Worm (Caenorhabditis elegans) whole organism, young adult: ENCODE data around the gene T24C2.5.

Source experiments
- C17E4.6 ChIP-seq: fragments of 200-800 bp; sonication (Bioruptor generic); IDR thresholded peaks from 2 replicates; pipeline ENCODE4 v1.3.6; 2022; ENCODE audit warnings: missing genetic modification reagents, missing genetic modification characterization, missing compliant biosample characterization
- F37B4.10 ChIP-seq: fragments of 200-800 bp; sonication (Bioruptor generic); IDR thresholded peaks from 2 replicates; pipeline ENCODE4 v1.3.6; 2022; ENCODE audit warnings: missing genetic modification characterization, missing compliant biosample characterization
- K11D2.4 ChIP-seq: fragments of 200-800 bp; sonication (Bioruptor generic); IDR thresholded peaks from 2 replicates; pipeline ENCODE4 v1.3.6; 2022; ENCODE audit warnings: missing genetic modification reagents, missing genetic modification characterization, missing compliant biosample characterization
- K12H6.12 ChIP-seq: fragments of 200-800 bp; sonication (Bioruptor generic); optimal IDR thresholded peaks from 2 replicates; lab custom pipeline; 2018; ENCODE audit warnings: mild to moderate bottlenecking, missing genetic modification characterization, missing compliant biosample characterization
- Y67H2A.10 ChIP-seq: fragments of 200-800 bp; sonication (Bioruptor generic); conservative IDR thresholded peaks from 2 replicates; pipeline ENCODE4 v1.3.6; 2022; ENCODE audit warnings: missing genetic modification reagents, missing genetic modification characterization, missing compliant biosample characterization
- ZK185.1 ChIP-seq: sonication (generic microtip); optimal IDR thresholded peaks from 2 replicates; lab custom pipeline; 2016; ENCODE audit warnings: mild to moderate bottlenecking, missing genetic modification characterization, missing compliant biosample characterization; ENCODE audit not compliant: poor library complexity, severe bottlenecking
- akir-1 ChIP-seq: fragments of 200-800 bp; sonication (Bioruptor generic); optimal IDR thresholded peaks from 2 replicates; lab custom pipeline; 2018; ENCODE audit warnings: mild to moderate bottlenecking, missing genetic modification characterization, moderate library complexity, missing compliant biosample characterization
- atf-7 ChIP-seq: sonication (generic microtip); optimal IDR thresholded peaks from 2 replicates; lab custom pipeline; 2017; ENCODE audit warnings: mild to moderate bottlenecking, missing genetic modification characterization, missing compliant biosample characterization
- attf-6 ChIP-seq: fragments of 200-800 bp; sonication (Bioruptor generic); IDR thresholded peaks from 2 replicates; pipeline ENCODE4 v1.3.6; 2022; ENCODE audit warnings: missing genetic modification reagents, missing genetic modification characterization, missing compliant biosample characterization
- bed-2 ChIP-seq: fragments of 200-800 bp; sonication (Bioruptor generic); IDR thresholded peaks from 2 replicates; pipeline ENCODE4 v1.3.6; 2022; ENCODE audit warnings: missing genetic modification reagents, missing genetic modification characterization, missing compliant biosample characterization
- ccch-3 ChIP-seq: fragments of 200-800 bp; sonication (Bioruptor generic); optimal IDR thresholded peaks from 2 replicates; lab custom pipeline; 2018; ENCODE audit warnings: mild to moderate bottlenecking, missing genetic modification characterization, missing compliant biosample characterization
- cebp-1 ChIP-seq, 2 experiments: fragments of 200-800 bp in 1 of 2; sonication (Bioruptor generic) in 1 of 2; sonication (generic microtip) in 1 of 2; IDR thresholded peaks in 1 of 2; optimal IDR thresholded peaks in 1 of 2; 2 replicates each; pipeline versions ENCODE4 v1.3.6 to Lab custom; 2017 to 2022; ENCODE audit warnings: missing compliant biosample characterization in 2 of 2, missing genetic modification characterization in 2 of 2, mild to moderate bottlenecking in 1 of 2, missing genetic modification reagents in 1 of 2, moderate library complexity in 1 of 2
- ceh-27 ChIP-seq: fragments of 200-800 bp; sonication (Bioruptor generic); optimal IDR thresholded peaks from 2 replicates; lab custom pipeline; 2018; ENCODE audit warnings: mild to moderate bottlenecking, missing genetic modification characterization, moderate library complexity, missing compliant biosample characterization
- chd-7 ChIP-seq: sonication (generic microtip); optimal IDR thresholded peaks from 2 replicates; lab custom pipeline; 2016; ENCODE audit warnings: mild to moderate bottlenecking, missing genetic modification characterization, moderate library complexity, missing compliant biosample characterization
- die-1 ChIP-seq: sonication (generic microtip); optimal IDR thresholded peaks from 2 replicates; lab custom pipeline; 2016; ENCODE audit warnings: missing genotype, mild to moderate bottlenecking, missing genetic modification characterization, missing compliant biosample characterization
- dox-1 ChIP-seq: fragments of 200-800 bp; sonication (Bioruptor generic); IDR thresholded peaks from 2 replicates; pipeline ENCODE4 v1.3.6; 2022; ENCODE audit warnings: missing genetic modification reagents, missing genetic modification characterization, missing compliant biosample characterization
- egl-18 ChIP-seq: fragments of 200-800 bp; sonication (Bioruptor generic); IDR thresholded peaks from 2 replicates; pipeline ENCODE4 v1.3.6; 2022; ENCODE audit warnings: missing genetic modification reagents, missing genetic modification characterization, missing compliant biosample characterization
- egrh-3 ChIP-seq: fragments of 200-800 bp; sonication (Bioruptor generic); IDR thresholded peaks from 2 replicates; pipeline ENCODE4 v1.3.6; 2022; ENCODE audit warnings: missing genetic modification reagents, missing genetic modification characterization, missing compliant biosample characterization
- ekl-4 ChIP-seq: fragments of 200-800 bp; sonication (Bioruptor generic); IDR thresholded peaks from 2 replicates; pipeline ENCODE4 v1.3.6; 2022; ENCODE audit warnings: missing genetic modification reagents, missing genetic modification characterization, missing compliant biosample characterization
- ets-4 ChIP-seq: fragments of 200-800 bp; sonication (Bioruptor generic); optimal IDR thresholded peaks from 2 replicates; lab custom pipeline; 2018; ENCODE audit warnings: mild to moderate bottlenecking, missing genetic modification characterization, missing compliant biosample characterization
- lag-1 ChIP-seq: fragments of 200-800 bp; sonication (Bioruptor generic); IDR thresholded peaks from 2 replicates; pipeline ENCODE4 v1.3.6; 2022; ENCODE audit warnings: missing genetic modification reagents, missing genetic modification characterization, missing compliant biosample characterization
- lin-26 ChIP-seq: fragments of 200-800 bp; sonication (Bioruptor generic); IDR thresholded peaks from 2 replicates; pipeline ENCODE4 v1.3.6; 2022; ENCODE audit warnings: missing genetic modification reagents, missing genetic modification characterization, missing compliant biosample characterization
- lin-35 ChIP-seq, 3 experiments: fragments of 150-350 bp in 2 of 3; sonication (generic microtip) in 1 of 3; optimal IDR thresholded peaks; 2 replicates each; lab custom pipeline; 2014 to 2018; ENCODE audit warnings: missing biosample characterization in 3 of 3, missing genetic modification characterization in 3 of 3, missing genetic modification reagents in 3 of 3
- lin-40 ChIP-seq: sonication (generic microtip); optimal IDR thresholded peaks from 2 replicates; lab custom pipeline; 2016; ENCODE audit warnings: missing genetic modification characterization, mild to moderate bottlenecking, missing compliant biosample characterization, missing genotype, missing genetic modification reagents
- lin-54 ChIP-seq: fragments of 200-800 bp; sonication (Bioruptor generic); optimal IDR thresholded peaks from 2 replicates; lab custom pipeline; 2018; ENCODE audit warnings: mild to moderate bottlenecking, missing genetic modification characterization, missing compliant biosample characterization
- madf-10 ChIP-seq: sonication (generic microtip); optimal IDR thresholded peaks from 2 replicates; lab custom pipeline; 2016; ENCODE audit warnings: mild to moderate bottlenecking, missing genetic modification characterization, missing compliant biosample characterization
- madf-8 ChIP-seq: fragments of 200-800 bp; sonication (Bioruptor generic); conservative IDR thresholded peaks from 2 replicates; pipeline ENCODE4 v1.3.6; 2022; ENCODE audit warnings: missing genetic modification reagents, missing genetic modification characterization, missing compliant biosample characterization
- mcd-1 ChIP-seq: fragments of 200-800 bp; sonication (Bioruptor generic); IDR thresholded peaks from 2 replicates; pipeline ENCODE4 v1.3.6; 2022; ENCODE audit warnings: missing genetic modification reagents, missing genetic modification characterization, missing compliant biosample characterization
- mxl-1 ChIP-seq: sonication (generic microtip); optimal IDR thresholded peaks from 2 replicates; lab custom pipeline; 2016; ENCODE audit warnings: missing genetic modification characterization, missing compliant biosample characterization
- nhr-27 ChIP-seq: fragments of 200-800 bp; sonication (Bioruptor generic); optimal IDR thresholded peaks from 2 replicates; lab custom pipeline; 2018; ENCODE audit warnings: mild to moderate bottlenecking, missing genetic modification characterization, moderate library complexity, missing compliant biosample characterization
- nhr-80 ChIP-seq: sonication (generic microtip); optimal IDR thresholded peaks from 2 replicates; lab custom pipeline; 2016; ENCODE audit warnings: missing genetic modification characterization, missing compliant biosample characterization
- pbrm-1 ChIP-seq: fragments of 200-800 bp; sonication (Bioruptor generic); IDR thresholded peaks from 2 replicates; pipeline ENCODE4 v1.3.6; 2022; ENCODE audit warnings: missing genetic modification reagents, missing genetic modification characterization, missing compliant biosample characterization
- rcor-1 ChIP-seq: fragments of 200-800 bp; sonication (Bioruptor generic); IDR thresholded peaks from 2 replicates; pipeline ENCODE4 v1.3.6; 2022; ENCODE audit warnings: missing genetic modification reagents, missing genetic modification characterization, missing compliant biosample characterization
- snpc-1.3 ChIP-seq: sonication (generic microtip); optimal IDR thresholded peaks from 2 replicates; lab custom pipeline; 2017; ENCODE audit warnings: missing genetic modification characterization, mild to moderate bottlenecking, missing compliant biosample characterization, antibody characterized with exemption, moderate library complexity, missing genotype, missing genetic modification reagents; ENCODE audit not compliant: insufficient read depth
- somi-1 ChIP-seq: fragments of 200-800 bp; sonication (Bioruptor generic); optimal IDR thresholded peaks from 2 replicates; lab custom pipeline; 2018; ENCODE audit warnings: mild to moderate bottlenecking, missing genetic modification characterization, missing compliant biosample characterization
- unc-130 ChIP-seq: sonication (generic microtip); optimal IDR thresholded peaks from 2 replicates; lab custom pipeline; 2016; ENCODE audit warnings: missing genetic modification reagents, missing genetic modification characterization, missing compliant biosample characterization
- zfh-2 ChIP-seq: fragments of 200-800 bp; sonication (Bioruptor generic); conservative IDR thresholded peaks from 2 replicates; pipeline ENCODE4 v1.3.6; 2022; ENCODE audit warnings: missing genetic modification reagents, missing genetic modification characterization, missing compliant biosample characterization

Gene T24C2.5

ce11 chrX:14561416-14561973 lies 27.3 kb downstream of the T24C2.5 start (continued):
- no peak for TF ChIP-seq Y67H2A.10
- TF ChIP-seq akir-1: no peak
- TF ChIP-seq madf-8: no peak
- TF ChIP-seq mxl-1 (tag; lab: Kevin White, UChicago): no peak
- peak; percentile 14; the same call in 1 of the 2 replicates for TF ChIP-seq lin-26 (GFP tag; lab: Robert Waterston, UW)
- no peak for TF ChIP-seq lag-1
- no peak for TF ChIP-seq die-1 (tag; lab: Kevin White, UChicago)
- no peak for TF ChIP-seq nhr-27 (tag; lab: Kevin White, UChicago)
- no peak for TF ChIP-seq C17E4.6 (GFP tag; lab: Robert Waterston, UW)
- TF ChIP-seq dox-1 (GFP tag; lab: Robert Waterston, UW): peak; percentile 64
- TF ChIP-seq ekl-4: peak; percentile 14; the same call in 1 of the 2 replicates
- no peak for TF ChIP-seq ZK185.1 (tag; lab: Kevin White, UChicago)
- no peak for TF ChIP-seq F37B4.10 (GFP tag; lab: Robert Waterston, UW)
- TF ChIP-seq snpc-1.3 (tag; lab: Kevin White, UChicago): no peak
- peak; percentile 65 for TF ChIP-seq somi-1 (GFP tag; lab: Kevin White, UChicago)
- TF ChIP-seq ets-4 (GFP tag; lab: Kevin White, UChicago): no peak
- TF ChIP-seq zfh-2: peak; percentile 78
- TF ChIP-seq attf-6 (GFP tag; lab: Robert Waterston, UW): no peak
- TF ChIP-seq bed-2 (GFP tag; lab: Robert Waterston, UW): no peak
- TF ChIP-seq lin-54: no peak

- TF ChIP-seq cebp-1 (GFP tag; IDR thresholded peaks at IDR 0.05; lab: Robert Waterston, UW): 0 out of 2 replicates have a peak, but pooled peaks have one; percentile 9
- TF ChIP-seq cebp-1 (tag; optimal IDR thresholded peaks at IDR 0.05; lab: Kevin White, UChicago): no peak
- TF ChIP-seq egl-18 (GFP tag; lab: Robert Waterston, UW): 0 out of 2 replicates have a peak, but pooled peaks have one; percentile 10
- peak; percentile 90 for TF ChIP-seq atf-7 (tag; lab: Kevin White, UChicago)
- peak; percentile 58 for TF ChIP-seq chd-7 (tag; lab: Kevin White, UChicago)
- peak; percentile 48; the same call in 1 of the 2 replicates for TF ChIP-seq ekl-4
- TF ChIP-seq rcor-1 (GFP tag; lab: Robert Waterston, UW): no peak
- peak in 1 of 3 experiments; percentile 63 for TF ChIP-seq lin-35 (GFP tag; optimal IDR thresholded peaks at IDR 0.05; lab: Kevin White, UChicago)
- no peak for TF ChIP-seq die-1 (tag; lab: Kevin White, UChicago)
- TF ChIP-seq madf-10 (tag; lab: Kevin White, UChicago): peak; percentile 1
- no peak for TF ChIP-seq ets-4 (GFP tag; lab: Kevin White, UChicago)
- no peak for TF ChIP-seq egrh-3 (GFP tag; lab: Robert Waterston, UW)
- TF ChIP-seq somi-1 (GFP tag; lab: Kevin White, UChicago): peak; percentile 25
- TF ChIP-seq ccch-3: no peak
- peak; percentile 21 for TF ChIP-seq K12H6.12 (tag; lab: Kevin White, UChicago)
- TF ChIP-seq K11D2.4 (GFP tag; lab: Robert Waterston, UW): 0 out of 2 replicates have a peak, but pooled peaks have one; percentile 36
- TF ChIP-seq lin-40 (tag; lab: Kevin White, UChicago): peak; percentile 58
- TF ChIP-seq ceh-27 (GFP tag; lab: Kevin White, UChicago): peak; percentile 10
- peak; percentile 8; the same call in 1 of the 2 replicates for TF ChIP-seq mcd-1 (GFP tag; lab: Robert Waterston, UW)
- no peak for TF ChIP-seq unc-130
- peak; percentile 30; the same call in 1 of the 2 replicates for TF ChIP-seq pbrm-1
- peak; percentile 33 for TF ChIP-seq nhr-80
Measured at ce11 chrX:14562286-14563086, 28.3 kb downstream of the T24C2.5 start.
